Fruit fly (Drosophila melanogaster) whole organism, adult: ENCODE data around the gene CG14882.

ENCODE experiments used
- CG12768 ChIP-seq: fragments of 200-800 bp; sonication (Bioruptor generic); optimal IDR thresholded peaks from 2 replicates; lab custom pipeline; 2017; ENCODE audit warnings: missing biosample characterization, missing genetic modification characterization, mild to moderate bottlenecking, moderate library complexity, missing genetic modification reagents
- CG5204 ChIP-seq: fragments of 200-800 bp; sonication (Bioruptor generic); optimal IDR thresholded peaks from 2 replicates; lab custom pipeline; 2016; ENCODE audit warnings: missing biosample characterization, missing genetic modification characterization
- CG7045 ChIP-seq: fragments of 200-800 bp; sonication (Bioruptor generic); optimal IDR thresholded peaks from 2 replicates; lab custom pipeline; 2017; ENCODE audit warnings: missing biosample characterization, mild to moderate bottlenecking, missing genetic modification characterization
- cic ChIP-seq: fragments of 200-800 bp; sonication (Bioruptor generic); optimal IDR thresholded peaks from 2 replicates; lab custom pipeline; 2017; ENCODE audit warnings: missing biosample characterization, mild to moderate bottlenecking, missing genetic modification characterization, moderate library complexity
- kay ChIP-seq: fragments of 200-800 bp; sonication (Bioruptor generic); peaks from one replicate; lab custom pipeline; 2016; ENCODE audit warnings: missing biosample characterization, missing genetic modification characterization, borderline replicate concordance
- toe ChIP-seq: fragments of 200-800 bp; sonication (Bioruptor generic); optimal IDR thresholded peaks from 2 replicates; lab custom pipeline; 2016; ENCODE audit warnings: missing biosample characterization, missing genetic modification characterization

dm6 chr3R:16468556-16468955, 25.5 kb downstream of the CG14882 start:
- TF ChIP-seq cic (GFP tag; lab: Kevin White, UChicago) (no peak), CG5204 (GFP tag; lab: Kevin White, UChicago) (no peak), CG12768 (GFP tag; lab: Kevin White, UChicago) (no peak), CG7045 (GFP tag; lab: Kevin White, UChicago) (no peak), kay (GFP tag; lab: Kevin White, UChicago) (no peak), toe (no peak)
